Worm (Caenorhabditis elegans) whole organism, L3 larva: Measurements from ENCODE around the gene W07A12.8.

Experiments used
- ama-1 ChIP-seq: fragments of 150-350 bp; optimal IDR thresholded peaks from 2 replicates; lab custom pipeline; 2018
- ceh-28 ChIP-seq: fragments of 150-350 bp; optimal IDR thresholded peaks from 2 replicates; lab custom pipeline; 2014; ENCODE audit warnings: missing biosample characterization, missing genetic modification reagents, missing genetic modification characterization
- egl-27 ChIP-seq: sonication (generic microtip); optimal IDR thresholded peaks from 4 replicates; lab custom pipeline; 2017; ENCODE audit warnings: missing biosample characterization, missing genetic modification reagents, missing genetic modification characterization
- fos-1 ChIP-seq: fragments of 150-350 bp; optimal IDR thresholded peaks from 2 replicates; lab custom pipeline; 2014; ENCODE audit warnings: missing biosample characterization, missing genetic modification characterization
- hmg-11 ChIP-seq: sonication (generic microtip); optimal IDR thresholded peaks from 2 replicates; lab custom pipeline; 2016; ENCODE audit warnings: missing genetic modification characterization, missing compliant biosample characterization
- nhr-12 ChIP-seq: fragments of 150-350 bp; optimal IDR thresholded peaks from 2 replicates; lab custom pipeline; 2014; ENCODE audit warnings: missing biosample characterization, missing genetic modification characterization
- skn-1 ChIP-seq: fragments of 150-350 bp; optimal IDR thresholded peaks from 2 replicates; lab custom pipeline; 2014; ENCODE audit warnings: missing biosample characterization, missing genetic modification characterization
- unc-62 ChIP-seq: fragments of 150-350 bp; sonication (generic microtip); optimal IDR thresholded peaks from 4 replicates; lab custom pipeline; 2014; ENCODE audit warnings: missing biosample characterization, missing genetic modification reagents, missing genetic modification characterization
- ztf-11 ChIP-seq: fragments of 150-350 bp; optimal IDR thresholded peaks from 2 replicates; lab custom pipeline; 2014; ENCODE audit warnings: missing biosample characterization, missing genetic modification characterization

ce11 chrII:9154339-9154738 lies 11.3 kb downstream of the W07A12.8 start:
- TF ChIP-seq hmg-11 (tag; lab: Kevin White, UChicago): no peak
- no peak for TF ChIP-seq fos-1 (tag; lab: Kevin White, UChicago)
- TF ChIP-seq ztf-11: no peak
- no peak for TF ChIP-seq skn-1 (tag; lab: Kevin White, UChicago)
- TF ChIP-seq ama-1 (lab: Kevin White, UChicago): no peak
- TF ChIP-seq unc-62: no peak
- TF ChIP-seq egl-27 (tag; lab: Kevin White, UChicago): no peak
- TF ChIP-seq ceh-28: no peak
- TF ChIP-seq nhr-12 (tag; lab: Kevin White, UChicago): no peak
